Fruit fly (Drosophila melanogaster): ENCODE measurements around the gene Coq5.

Gene Coq5

dm6 chrX:13149083-13149482 lies 45.3 kb downstream of the Coq5 start:
- no peak for TF ChIP-seq Dif (GFP tag; optimal IDR thresholded peaks at IDR 0.05; ENCODE audit: partially characterized antibody)
- no peak for TF ChIP-seq Hnf4 (GFP tag; optimal IDR thresholded peaks at IDR 0.05)
- TF ChIP-seq Hr78 (GFP tag; optimal IDR thresholded peaks at IDR 0.05), result no peak

dm6 chrX:13145858-13146257 lies 48.5 kb downstream of the Coq5 start:
- TF ChIP-seq Hnf4 (GFP tag; optimal IDR thresholded peaks at IDR 0.05) (no peak), N (GFP tag; optimal IDR thresholded peaks at IDR 0.05) (no peak), pan (optimal IDR thresholded peaks at IDR 0.05) (no peak), dmrt93B (GFP tag; optimal IDR thresholded peaks at IDR 0.05) (no peak), CG9705 (GFP tag; optimal IDR thresholded peaks at IDR 0.05) (no peak), Hr78 (GFP tag; optimal IDR thresholded peaks at IDR 0.05) (no peak), CrebA (GFP tag; optimal IDR thresholded peaks at IDR 0.05; ENCODE audit: borderline replicate concordance) (no peak), Mio (GFP tag; optimal IDR thresholded peaks at IDR 0.05) (no peak), HLH106 (tag; optimal IDR thresholded peaks at IDR 0.05) (no peak), woc (GFP tag; optimal IDR thresholded peaks at IDR 0.05) (no peak), ey (GFP tag; optimal IDR thresholded peaks at IDR 0.05) (no peak), usp (GFP tag; optimal IDR thresholded peaks at IDR 0.05) (no peak), Dif (GFP tag; optimal IDR thresholded peaks at IDR 0.05; ENCODE audit: partially characterized antibody) (no peak), rgr (GFP tag; optimal IDR thresholded peaks at IDR 0.05) (no peak), h (GFP tag; optimal IDR thresholded peaks at IDR 0.05) (no peak), fru (GFP tag; optimal IDR thresholded peaks at IDR 0.05) (no peak), Myc (optimal IDR thresholded peaks at IDR 0.05) (no peak)

dm6 chrX:13143100-13143499 lies 51.3 kb downstream of the Coq5 start:
- no peak for TF ChIP-seq Hr83 (GFP tag; optimal IDR thresholded peaks at IDR 0.05; ENCODE audit: poor library complexity, severe bottlenecking)
- peak; percentile 6 for TF ChIP-seq br (GFP tag; optimal IDR thresholded peaks at IDR 0.05)
- peak; percentile 46 for TF ChIP-seq fru (GFP tag; optimal IDR thresholded peaks at IDR 0.05)
- TF ChIP-seq rgr (GFP tag; optimal IDR thresholded peaks at IDR 0.05), result peak; percentile 44
- TF ChIP-seq dmrt93B (GFP tag; optimal IDR thresholded peaks at IDR 0.05), result no peak
- peak; percentile 53 for TF ChIP-seq h (GFP tag; optimal IDR thresholded peaks at IDR 0.05)
- TF ChIP-seq Sp1 (GFP tag; optimal IDR thresholded peaks at IDR 0.05), result peak; percentile 58
- peak; percentile 27 for TF ChIP-seq OdsH (GFP tag; optimal IDR thresholded peaks at IDR 0.05)
- TF ChIP-seq pan (optimal IDR thresholded peaks at IDR 0.05), result no peak
- peak in 1 of 2 experiments; percentile 50 for TF ChIP-seq foxo (GFP tag; optimal IDR thresholded peaks at IDR 0.05)
- TF ChIP-seq Hnf4 (GFP tag; optimal IDR thresholded peaks at IDR 0.05), result peak; percentile 18
- peak; percentile 52 for TF ChIP-seq HLH106 (tag; optimal IDR thresholded peaks at IDR 0.05)
- TF ChIP-seq ey (GFP tag; optimal IDR thresholded peaks at IDR 0.05), result peak; percentile 24
- TF ChIP-seq psq (GFP tag; optimal IDR thresholded peaks at IDR 0.05), result peak; percentile 18

Data from whole organism, wandering third instar larva.